Worm (Caenorhabditis elegans) whole organism, L3 larva: ENCODE measurements around the gene pifk-1.
A peak's percentile ranks its signal among the peaks of the same experiment; 100 is the strongest.

Source experiments
- aly-2 ChIP-seq: fragments of 150-350 bp; optimal IDR thresholded peaks from 2 replicates; lab custom pipeline; 2014; ENCODE audit warnings: missing biosample characterization, missing genetic modification characterization
- ama-1 ChIP-seq: fragments of 150-350 bp; optimal IDR thresholded peaks from 2 replicates; lab custom pipeline; 2018
- egl-27 ChIP-seq: sonication (generic microtip); optimal IDR thresholded peaks from 4 replicates; lab custom pipeline; 2017; ENCODE audit warnings: missing biosample characterization, missing genetic modification reagents, missing genetic modification characterization
- lin-39 ChIP-seq: fragments of 150-350 bp; optimal IDR thresholded peaks from 2 replicates; lab custom pipeline; 2018; ENCODE audit warnings: missing biosample characterization, missing genetic modification reagents, missing genetic modification characterization
- mdl-1 ChIP-seq: fragments of 150-350 bp; optimal IDR thresholded peaks from 2 replicates; lab custom pipeline; 2014; ENCODE audit warnings: missing biosample characterization, missing genetic modification characterization
- nhr-237 ChIP-seq: fragments of 150-350 bp; optimal IDR thresholded peaks from 2 replicates; lab custom pipeline; 2014; ENCODE audit warnings: missing biosample characterization, missing genetic modification characterization
- pha-4 ChIP-seq: fragments of 150-350 bp; optimal IDR thresholded peaks from 2 replicates; lab custom pipeline; 2014; ENCODE audit warnings: missing biosample characterization, missing genetic modification reagents, missing genetic modification characterization
- pqm-1 ChIP-seq: fragments of 150-350 bp; optimal IDR thresholded peaks from 2 replicates; lab custom pipeline; 2017; ENCODE audit warnings: missing biosample characterization, missing genetic modification characterization, inconsistent platforms
- sea-2 ChIP-seq: fragments of 150-350 bp; sonication (generic microtip); optimal IDR thresholded peaks from 4 replicates; lab custom pipeline; 2014; ENCODE audit warnings: missing biosample characterization, missing genetic modification reagents, missing genetic modification characterization
- unc-39 ChIP-seq: sonication (generic microtip); optimal IDR thresholded peaks from 4 replicates; lab custom pipeline; 2017; ENCODE audit warnings: missing biosample characterization, missing genetic modification characterization
- zag-1 ChIP-seq: fragments of 150-350 bp; optimal IDR thresholded peaks from 2 replicates; lab custom pipeline; 2014; ENCODE audit warnings: missing biosample characterization, missing genetic modification characterization

- no peak for TF ChIP-seq ama-1 (lab: Kevin White, UChicago)
- no peak for TF ChIP-seq unc-39 (tag; lab: Kevin White, UChicago)
- no peak for TF ChIP-seq zag-1
- no peak for TF ChIP-seq lin-39 (tag; lab: Kevin White, UChicago)
- TF ChIP-seq aly-2 (tag; lab: Kevin White, UChicago), result no peak
- TF ChIP-seq pha-4, result peak; percentile 27
- TF ChIP-seq egl-27 (tag; lab: Kevin White, UChicago), result no peak
- no peak for TF ChIP-seq mdl-1
- TF ChIP-seq sea-2 (GFP tag; lab: Kevin White, UChicago), result no peak
- no peak for TF ChIP-seq nhr-237 (tag; lab: Kevin White, UChicago)
- TF ChIP-seq pqm-1, result no peak
Observed at ce11 chrX:938269-938883, 14.1 kb upstream of the pifk-1 start, which contains the start of gene F53H8.3.
